Worm (Caenorhabditis elegans): ENCODE data around the gene mltn-13.

ce11 chrX:4426496-4426895 lies 21.7 kb downstream of the mltn-13 start:
- TF ChIP-seq mep-1 (tag; optimal IDR thresholded peaks at IDR 0.05) (no peak), tbx-2 (tag; optimal IDR thresholded peaks at IDR 0.05) (no peak), unc-86 (tag; optimal IDR thresholded peaks at IDR 0.05) (no peak), nhr-237 (tag; optimal IDR thresholded peaks at IDR 0.05) (no peak), lsy-2 (tag; optimal IDR thresholded peaks at IDR 0.05) (no peak), unc-62 (GFP tag; optimal IDR thresholded peaks at IDR 0.05) (no peak), ceh-82 (tag; optimal IDR thresholded peaks at IDR 0.05) (no peak), nhr-77 (tag; optimal IDR thresholded peaks at IDR 0.05) (no peak), elt-3 (tag; optimal IDR thresholded peaks at IDR 0.05) (no peak), swsn-7 (tag; optimal IDR thresholded peaks at IDR 0.05) (no peak)
